Fruit fly (Drosophila melanogaster) whole organism, embryonic: ENCODE measurements around the gene CG6441.

Source experiments
- Abd-B ChIP-seq: fragments of 200-800 bp; sonication (Bioruptor generic); optimal IDR thresholded peaks from 2 replicates; lab custom pipeline; 2018; ENCODE audit warnings: missing biosample characterization, mild to moderate bottlenecking, missing genetic modification characterization, moderate library complexity
- Bteb2 ChIP-seq: fragments of 200-800 bp; sonication (Bioruptor generic); optimal IDR thresholded peaks from 2 replicates; lab custom pipeline; 2016; ENCODE audit warnings: missing biosample characterization, missing genetic modification characterization
- CG10462 ChIP-seq: fragments of 200-800 bp; sonication (Bioruptor generic); optimal IDR thresholded peaks from 2 replicates; lab custom pipeline; 2016; ENCODE audit warnings: missing biosample characterization, missing genetic modification characterization
- CG11456 ChIP-seq: fragments of 200-800 bp; sonication (Bioruptor generic); IDR thresholded peaks from 3 replicates; pipeline ENCODE4 v1.3.6; 2022; ENCODE audit warnings: missing biosample characterization, missing genetic modification characterization
- CG1233 ChIP-seq: fragments of 200-800 bp; sonication (Bioruptor generic); optimal IDR thresholded peaks from 4 replicates; lab custom pipeline; 2018; ENCODE audit warnings: missing biosample characterization, mild to moderate bottlenecking, missing genetic modification characterization
- CG12942 ChIP-seq: fragments of 200-800 bp; sonication (Bioruptor generic); optimal IDR thresholded peaks from 3 replicates; lab custom pipeline; 2016; ENCODE audit warnings: missing biosample characterization, missing genetic modification characterization
- CG13287 ChIP-seq: fragments of 200-800 bp; sonication (Bioruptor generic); IDR thresholded peaks from 2 replicates; pipeline ENCODE4 v1.3.6; 2022; ENCODE audit warnings: missing biosample characterization, missing genetic modification characterization; ENCODE audit not compliant: partially characterized antibody
- CG13894 ChIP-seq: fragments of 200-800 bp; sonication (Bioruptor generic); optimal IDR thresholded peaks from 3 replicates; lab custom pipeline; 2018; ENCODE audit warnings: missing biosample characterization, mild to moderate bottlenecking, missing genetic modification characterization, moderate library complexity
- CG15479 ChIP-seq: fragments of 200-800 bp; sonication (Bioruptor generic); optimal IDR thresholded peaks from 3 replicates; lab custom pipeline; 2019; ENCODE audit warnings: missing biosample characterization, mild to moderate bottlenecking, missing genetic modification characterization, moderate library complexity
- CG17385 ChIP-seq: fragments of 200-800 bp; sonication (Bioruptor generic); optimal IDR thresholded peaks from 3 replicates; lab custom pipeline; 2018; ENCODE audit warnings: missing biosample characterization, mild to moderate bottlenecking, missing genetic modification characterization
- CG17802 ChIP-seq: fragments of 200-800 bp; sonication (Bioruptor generic); optimal IDR thresholded peaks from 2 replicates; lab custom pipeline; 2018; ENCODE audit warnings: missing biosample characterization, mild to moderate bottlenecking, missing genetic modification characterization, moderate library complexity
- CG2202 ChIP-seq: fragments of 200-800 bp; sonication (Bioruptor generic); optimal IDR thresholded peaks from 2 replicates; lab custom pipeline; 2018; ENCODE audit warnings: missing biosample characterization, mild to moderate bottlenecking, missing genetic modification characterization
- CG2678 ChIP-seq: fragments of 200-800 bp; sonication (Bioruptor generic); optimal IDR thresholded peaks from 3 replicates; lab custom pipeline; 2019; ENCODE audit warnings: missing biosample characterization, mild to moderate bottlenecking, missing genetic modification characterization, moderate library complexity
- CG30403 ChIP-seq: fragments of 200-800 bp; sonication (Bioruptor generic); optimal IDR thresholded peaks from 3 replicates; lab custom pipeline; 2016; ENCODE audit warnings: missing biosample characterization, missing genetic modification characterization
- CG34422 ChIP-seq: fragments of 200-800 bp; sonication (Bioruptor generic); IDR thresholded peaks from 3 replicates; pipeline ENCODE4 v1.3.6; 2022; ENCODE audit warnings: missing biosample characterization, missing genetic modification characterization
- CG4820 ChIP-seq: fragments of 200-800 bp; sonication (Bioruptor generic); optimal IDR thresholded peaks from 3 replicates; lab custom pipeline; 2016; ENCODE audit warnings: missing biosample characterization, missing genetic modification characterization
- CG5245 ChIP-seq: fragments of 200-800 bp; sonication (Bioruptor generic); optimal IDR thresholded peaks from 3 replicates; lab custom pipeline; 2016; ENCODE audit warnings: missing biosample characterization, missing genetic modification characterization
- CG6765 ChIP-seq: fragments of 200-800 bp; sonication (Bioruptor generic); optimal IDR thresholded peaks from 3 replicates; lab custom pipeline; 2017; ENCODE audit warnings: missing biosample characterization, mild to moderate bottlenecking, missing genetic modification characterization
- CrebB ChIP-seq: fragments of 200-800 bp; sonication (Bioruptor generic); optimal IDR thresholded peaks from 3 replicates; lab custom pipeline; 2018; ENCODE audit warnings: missing biosample characterization, mild to moderate bottlenecking, missing genetic modification characterization
- D ChIP-seq, 2 experiments: fragments of 200-800 bp in 1 of 2; fragments of >200 bp in 1 of 2; sonication (Bioruptor generic) in 1 of 2; optimal IDR thresholded peaks; 2 replicates in 1 of 2; 3 replicates in 1 of 2; lab custom pipeline; 2017; ENCODE audit warnings: mild to moderate bottlenecking in 1 of 2, missing biosample characterization in 1 of 2, missing genetic modification characterization in 1 of 2, missing genetic modification reagents in 1 of 2
- Dbx ChIP-seq: fragments of 200-800 bp; sonication (Bioruptor generic); IDR thresholded peaks from 3 replicates; pipeline ENCODE4 v1.3.6; 2022; ENCODE audit warnings: missing biosample characterization, missing genetic modification characterization
- Drgx ChIP-seq: fragments of 200-800 bp; sonication (Bioruptor generic); IDR thresholded peaks from 2 replicates; pipeline ENCODE4 v1.3.6; 2022; ENCODE audit warnings: missing biosample characterization, missing genetic modification characterization
- HLHmδ ChIP-seq: fragments of 200-800 bp; sonication (Bioruptor generic); optimal IDR thresholded peaks from 2 replicates; lab custom pipeline; 2018; ENCODE audit warnings: missing biosample characterization, mild to moderate bottlenecking, missing genetic modification characterization, moderate library complexity
- Max ChIP-seq: fragments of 200-800 bp; sonication (Bioruptor generic); optimal IDR thresholded peaks from 2 replicates; lab custom pipeline; 2016; ENCODE audit warnings: missing biosample characterization, mild to moderate bottlenecking, missing genetic modification characterization
- Neu2 ChIP-seq: fragments of 200-800 bp; sonication (Bioruptor generic); optimal IDR thresholded peaks from 3 replicates; lab custom pipeline; 2016; ENCODE audit warnings: missing biosample characterization, missing genetic modification characterization, borderline replicate concordance
- NfI ChIP-seq: fragments of 200-800 bp; sonication (Bioruptor generic); optimal IDR thresholded peaks from 3 replicates; lab custom pipeline; 2018; ENCODE audit warnings: missing biosample characterization, mild to moderate bottlenecking, missing genetic modification characterization, moderate library complexity
- TFAM ChIP-seq: fragments of 200-800 bp; sonication (Bioruptor generic); optimal IDR thresholded peaks from 2 replicates; lab custom pipeline; 2017; ENCODE audit warnings: missing biosample characterization, missing genetic modification characterization, inconsistent platforms
- Trl ChIP-seq, 3 experiments: fragments of >200 bp in 2 of 3; fragments of 200-800 bp in 1 of 3; sonication (Bioruptor generic) in 1 of 3; optimal IDR thresholded peaks; 2 replicates in 1 of 3; 3 replicates in 2 of 3; lab custom pipeline; 2016 to 2017; ENCODE audit warnings: missing biosample characterization in 1 of 3, missing genetic modification characterization in 1 of 3
- Vsx1 ChIP-seq: fragments of 200-800 bp; sonication (Bioruptor generic); optimal IDR thresholded peaks from 2 replicates; lab custom pipeline; 2017; ENCODE audit warnings: missing biosample characterization, mild to moderate bottlenecking, missing genetic modification characterization, missing genetic modification reagents
- bbx ChIP-seq: fragments of 200-800 bp; sonication (Bioruptor generic); IDR thresholded peaks from 2 replicates; pipeline ENCODE4 v1.3.6; 2022; ENCODE audit warnings: missing biosample characterization, missing genetic modification characterization; ENCODE audit not compliant: partially characterized antibody
- br ChIP-seq: fragments of >200 bp; optimal IDR thresholded peaks from 2 replicates; lab custom pipeline; 2017
- cato ChIP-seq: fragments of 200-800 bp; sonication (Bioruptor generic); optimal IDR thresholded peaks from 2 replicates; lab custom pipeline; 2016; ENCODE audit warnings: missing biosample characterization, missing genetic modification characterization, borderline replicate concordance
- chm ChIP-seq: fragments of 200-800 bp; sonication (Bioruptor generic); IDR thresholded peaks from 2 replicates; pipeline ENCODE4 v1.3.6; 2022; ENCODE audit warnings: missing biosample characterization, missing genetic modification characterization
- disco-r ChIP-seq: fragments of 200-800 bp; sonication (Bioruptor generic); optimal IDR thresholded peaks from 2 replicates; lab custom pipeline; 2016; ENCODE audit warnings: missing biosample characterization, missing genetic modification characterization
- exex ChIP-seq: fragments of 200-800 bp; sonication (Bioruptor generic); optimal IDR thresholded peaks from 4 replicates; lab custom pipeline; 2018; ENCODE audit warnings: missing biosample characterization, mild to moderate bottlenecking, missing genetic modification characterization, moderate library complexity
- ken ChIP-seq: fragments of 200-800 bp; sonication (Bioruptor generic); IDR thresholded peaks from 3 replicates; pipeline ENCODE4 v1.3.6; 2022; ENCODE audit warnings: missing biosample characterization, missing genetic modification characterization
- nau ChIP-seq: fragments of 200-800 bp; sonication (Bioruptor generic); optimal IDR thresholded peaks from 3 replicates; lab custom pipeline; 2017; ENCODE audit warnings: missing biosample characterization, mild to moderate bottlenecking, missing genetic modification characterization, missing genetic modification reagents
- pan ChIP-seq, 4 experiments: fragments of >200 bp in 3 of 4; fragments of 200-800 bp in 1 of 4; sonication (Bioruptor generic) in 1 of 4; optimal IDR thresholded peaks in 3 of 4; IDR thresholded peaks in 1 of 4; 2 replicates each; pipeline versions ENCODE4 v1.3.6 to Lab custom; 2017 to 2022; ENCODE audit warnings: missing biosample characterization in 2 of 4, missing genetic modification characterization in 2 of 4, mixed read lengths in 1 of 4
- pnt ChIP-seq: fragments of 200-800 bp; sonication (Bioruptor generic); optimal IDR thresholded peaks from 3 replicates; lab custom pipeline; 2016; ENCODE audit warnings: missing biosample characterization, missing genetic modification characterization
- psq ChIP-seq: fragments of 200-800 bp; sonication (Bioruptor generic); optimal IDR thresholded peaks from 2 replicates; lab custom pipeline; 2017; ENCODE audit warnings: missing biosample characterization, missing genetic modification characterization
- row ChIP-seq: fragments of 200-800 bp; sonication (Bioruptor generic); IDR thresholded peaks from 3 replicates; pipeline ENCODE4 v1.3.6; 2022; ENCODE audit warnings: missing biosample characterization, missing genetic modification characterization
- slp2 ChIP-seq: fragments of 200-800 bp; sonication (Bioruptor generic); optimal IDR thresholded peaks from 2 replicates; lab custom pipeline; 2016; ENCODE audit warnings: missing biosample characterization, missing genetic modification characterization
- stc ChIP-seq: fragments of 200-800 bp; sonication (Bioruptor generic); IDR thresholded peaks from 2 replicates; pipeline ENCODE4 v1.3.6; 2022; ENCODE audit warnings: missing biosample characterization, missing genetic modification characterization
- stwl ChIP-seq: fragments of 200-800 bp; sonication (Bioruptor generic); optimal IDR thresholded peaks from 3 replicates; lab custom pipeline; 2018; ENCODE audit warnings: missing biosample characterization, mild to moderate bottlenecking, missing genetic modification characterization, moderate library complexity
- twi ChIP-seq: fragments of 200-800 bp; optimal IDR thresholded peaks from 2 replicates; lab custom pipeline; 2019; ENCODE audit warnings: missing biosample characterization, mild to moderate bottlenecking, missing genetic modification characterization, moderate library complexity
- zen2 ChIP-seq: fragments of 200-800 bp; sonication (Bioruptor generic); IDR thresholded peaks from 3 replicates; pipeline ENCODE4 v1.3.6; 2022; ENCODE audit warnings: missing biosample characterization, missing genetic modification characterization; ENCODE audit not compliant: partially characterized antibody
- zfh2 ChIP-seq: fragments of 200-800 bp; sonication (Bioruptor generic); optimal IDR thresholded peaks from 2 replicates; lab custom pipeline; 2016; ENCODE audit warnings: missing biosample characterization, missing genetic modification characterization

Gene CG6441

DNA sequence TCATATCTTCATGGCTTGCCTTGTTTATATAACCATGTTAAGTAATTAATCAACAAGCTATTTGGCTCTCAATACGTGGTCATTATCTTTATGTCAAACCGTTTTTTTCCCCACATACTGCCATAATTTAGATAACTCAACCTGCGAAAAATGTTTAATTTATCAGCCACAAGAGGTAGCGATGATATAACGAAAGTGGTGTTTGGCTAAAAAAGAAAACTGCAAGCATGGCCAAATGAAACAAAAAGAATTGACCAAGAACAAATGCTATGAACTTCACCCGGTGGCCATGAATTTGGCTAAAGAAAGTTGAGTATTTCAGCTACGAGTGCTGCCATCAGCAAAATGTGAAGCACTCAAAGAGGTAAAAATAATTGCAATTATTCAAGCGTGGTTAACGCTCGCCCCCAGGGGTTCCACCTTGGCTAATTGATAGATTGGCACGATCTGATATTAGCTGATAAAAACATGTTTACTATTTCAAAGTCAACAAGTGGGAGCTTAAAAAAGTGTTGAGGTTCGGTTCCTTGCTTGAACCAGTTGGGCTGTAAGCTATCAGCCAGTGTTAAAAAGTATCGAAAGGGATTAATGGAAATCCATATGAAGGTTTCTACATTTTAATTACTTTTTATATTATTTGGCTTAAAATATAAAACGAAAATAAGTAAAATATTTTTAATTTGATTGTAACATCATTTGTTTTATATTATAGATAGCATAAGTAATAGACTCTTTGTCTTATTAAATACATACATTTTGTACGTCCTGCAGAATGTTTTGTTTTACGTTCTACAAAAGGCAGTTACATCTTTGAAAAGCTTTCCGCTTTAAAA is 37.8 kb upstream of the CG6441 start (continued):
- no peak for TF ChIP-seq HLHmδ (GFP tag; lab: Kevin White, UChicago)
- TF ChIP-seq CrebB (tag; lab: Kevin White, UChicago), result peak; percentile 82
- peak; percentile 91 for TF ChIP-seq Vsx1 (GFP tag; lab: Kevin White, UChicago)
- peak; percentile 83 for TF ChIP-seq Dbx
- TF ChIP-seq disco-r (GFP tag; lab: Kevin White, UChicago), result peak; percentile 31
- no peak for TF ChIP-seq stwl (tag; lab: Kevin White, UChicago)
- no peak for TF ChIP-seq bbx (GFP tag; lab: Robert Waterston, UW)
- TF ChIP-seq CG2202 (tag; lab: Kevin White, UChicago), result no peak
- TF ChIP-seq CG2678 (tag; lab: Kevin White, UChicago), result peak; percentile 81
- peak; percentile 70 for TF ChIP-seq zfh2 (GFP tag; lab: Kevin White, UChicago)
- no peak for TF ChIP-seq CG13287 (GFP tag; lab: Robert Waterston, UW)
- peak; percentile 32 for TF ChIP-seq Max (GFP tag; lab: Kevin White, UChicago)
- TF ChIP-seq Abd-B (GFP tag; lab: Kevin White, UChicago), result peak; percentile 5
- peak; percentile 40 for TF ChIP-seq CG4820 (GFP tag; lab: Kevin White, UChicago)
- peak; percentile 67 for TF ChIP-seq CG13894
- TF ChIP-seq stc, result peak; percentile 42; the same call in 1 of the 2 replicates
- peak; percentile 54 for TF ChIP-seq slp2 (GFP tag; lab: Kevin White, UChicago)
- peak; percentile 33 for TF ChIP-seq CG5245
- TF ChIP-seq CG11456, result peak; percentile 88
- TF ChIP-seq NfI (GFP tag; lab: Kevin White, UChicago), result peak; percentile 54
- TF ChIP-seq CG12942 (GFP tag; lab: Kevin White, UChicago), result peak; percentile 70
- peak; percentile 57 for TF ChIP-seq psq (GFP tag; lab: Kevin White, UChicago)
- TF ChIP-seq row (GFP tag; lab: Robert Waterston, UW), result no peak; the same call in 2 of the 3 replicates
- no peak for TF ChIP-seq zen2
- TF ChIP-seq exex (tag; lab: Kevin White, UChicago), result peak; percentile 90
- peak; percentile 82 for TF ChIP-seq CG1233 (GFP tag; lab: Kevin White, UChicago)
- peak; percentile 36 for TF ChIP-seq CG17802 (tag; lab: Kevin White, UChicago)
- no peak for TF ChIP-seq D (optimal IDR thresholded peaks at IDR 0.05; lab: Kevin White, UChicago)
- no peak for TF ChIP-seq D (GFP tag; optimal IDR thresholded peaks at IDR 0.05; lab: Kevin White, UChicago)
- peak; percentile 56 for TF ChIP-seq pnt
- no peak for TF ChIP-seq pan (optimal IDR thresholded peaks at IDR 0.05; lab: Kevin White, UChicago)
- peak in 1 of 2 experiments; percentile 73 for TF ChIP-seq pan (GFP tag; optimal IDR thresholded peaks at IDR 0.05 in 1 of 2, IDR thresholded peaks at IDR 0.05 in 1 of 2)
- TF ChIP-seq TFAM (GFP tag; lab: Kevin White, UChicago), result no peak
- TF ChIP-seq CG17385, result peak; percentile 58
- no peak for TF ChIP-seq ken (GFP tag; lab: Robert Waterston, UW)
- peak; percentile 38 for TF ChIP-seq CG30403 (GFP tag; lab: Kevin White, UChicago)
- TF ChIP-seq chm (GFP tag; lab: Robert Waterston, UW), result no peak; the same call in 1 of the 2 replicates
- peak; percentile 52 for TF ChIP-seq CG6765 (GFP tag; lab: Kevin White, UChicago)
- peak; percentile 38 for TF ChIP-seq Bteb2 (GFP tag; lab: Kevin White, UChicago)
- TF ChIP-seq Trl (optimal IDR thresholded peaks at IDR 0.05; lab: Kevin White, UChicago), result no peak
- TF ChIP-seq Trl (GFP tag; optimal IDR thresholded peaks at IDR 0.05; lab: Kevin White, UChicago), result peak; percentile 78
- TF ChIP-seq br (lab: Kevin White, UChicago), result no peak
- no peak for TF ChIP-seq twi
- no peak; the same call in 1 of the 2 replicates for TF ChIP-seq Drgx (GFP tag; lab: Robert Waterston, UW)
- TF ChIP-seq CG10462 (GFP tag; lab: Kevin White, UChicago), result peak; percentile 41
- TF ChIP-seq nau, result peak; percentile 80
- peak; percentile 62; the same call in 1 of the 3 replicates for TF ChIP-seq CG34422 (GFP tag; lab: Robert Waterston, UW)
- TF ChIP-seq cato, result peak; percentile 5
- TF ChIP-seq Neu2 (GFP tag; lab: Kevin White, UChicago), result no peak
- TF ChIP-seq CG15479 (GFP tag; lab: Kevin White, UChicago), result no peak
